Worm (Caenorhabditis elegans): ENCODE measurements around the gene irg-7.

DNA sequence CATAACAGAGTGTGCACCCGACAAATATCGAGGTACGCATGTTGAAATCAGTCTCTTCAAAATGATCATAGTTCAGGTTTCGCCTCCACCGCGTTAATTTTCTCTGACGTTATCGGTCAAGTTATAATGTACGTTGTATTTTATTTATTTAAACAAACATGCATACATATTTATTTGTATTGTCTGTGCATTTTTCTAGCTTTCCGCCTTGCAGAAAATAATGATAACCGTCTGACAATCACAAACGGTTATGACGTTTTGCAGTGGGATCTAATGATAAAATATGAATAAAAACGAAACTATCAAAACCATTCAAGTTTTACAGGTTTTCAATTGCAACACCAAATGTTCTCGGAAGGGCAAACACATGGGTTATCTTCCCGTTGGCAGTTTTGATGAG lies 39.8 kb upstream of the irg-7 start:
- TF ChIP-seq nhr-28 (tag; optimal IDR thresholded peaks at IDR 0.05) (peak; percentile 5), lin-13 (GFP tag; optimal IDR thresholded peaks at IDR 0.05) (no peak)
